Worm (Caenorhabditis elegans): Measurements from ENCODE around the gene mxl-1.
"Not testable (repeated sequence)": the region's sequence is repeated elsewhere in the genome, so short reads cannot be mapped to it uniquely, and the experiment has no call there.

mxl-1 gene

DNA sequence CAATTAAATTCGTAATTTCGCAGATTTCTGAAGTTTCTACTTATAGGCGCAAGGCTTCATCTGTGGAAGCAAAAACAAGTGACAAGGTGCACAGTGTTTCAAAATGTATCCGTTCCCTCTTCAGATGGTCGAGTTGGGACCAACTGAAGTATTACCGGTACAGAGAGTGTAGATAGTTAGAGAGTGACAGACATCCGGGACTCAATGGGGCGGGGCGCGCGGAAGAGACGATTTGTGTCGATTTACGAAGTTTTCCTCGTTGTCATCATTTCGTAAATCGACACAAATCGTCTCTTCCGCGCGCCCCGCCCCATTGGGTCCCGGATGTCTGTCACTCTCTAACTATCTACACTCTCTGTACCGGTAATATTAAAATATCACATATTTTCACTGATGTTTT lies 41.5 kb downstream of the mxl-1 start, which contains the start of gene C03E10.3:
Gene C03E10.3, plus strand, starts transcription at position 301 of the 400 bp plus-strand sequence.
- TF ChIP-seq ceh-82, lin-39, nhr-6 (tag; optimal IDR thresholded peaks at IDR 0.05): not testable (repeated sequence)

- no peak for TF ChIP-seq lin-39 (tag; optimal IDR thresholded peaks at IDR 0.05)
- no peak for TF ChIP-seq sma-9 (GFP tag; optimal IDR thresholded peaks at IDR 0.05)
- no peak for TF ChIP-seq sma-9 (tag; optimal IDR thresholded peaks at IDR 0.05)
- TF ChIP-seq zag-1 (tag; optimal IDR thresholded peaks at IDR 0.05): no peak
- no peak for TF ChIP-seq blmp-1 (tag; optimal IDR thresholded peaks at IDR 0.05; ENCODE audit: insufficient read depth)
- TF ChIP-seq nhr-23 (tag; optimal IDR thresholded peaks at IDR 0.05): no peak
- no peak for TF ChIP-seq nhr-237 (tag; optimal IDR thresholded peaks at IDR 0.05)
- TF ChIP-seq nhr-6 (tag; optimal IDR thresholded peaks at IDR 0.05): no peak
- TF ChIP-seq elt-3 (tag; optimal IDR thresholded peaks at IDR 0.05): no peak
- TF ChIP-seq nhr-25 (tag; optimal IDR thresholded peaks at IDR 0.05): no peak
- no peak for TF ChIP-seq F13H6.1 (tag; optimal IDR thresholded peaks at IDR 0.05)
- no peak for TF ChIP-seq unc-62 (GFP tag; optimal IDR thresholded peaks at IDR 0.05)
- no peak for TF ChIP-seq ama-1 (optimal IDR thresholded peaks at IDR 0.05)
- TF ChIP-seq nhr-12 (tag; optimal IDR thresholded peaks at IDR 0.05): no peak
- no peak for TF ChIP-seq mab-5 (tag; optimal IDR thresholded peaks at IDR 0.05)
Measured at ce11 chrV:11290888-11291287, 46.2 kb downstream of the mxl-1 start, which contains the start of gene C03E10.1. TSS of gene C03E10.1 (plus strand) at chrV:11291188.

- TF ChIP-seq snpc-4 (tag; optimal IDR thresholded peaks at IDR 0.05) (no peak), nhr-10 (tag; optimal IDR thresholded peaks at IDR 0.05) (no peak), nhr-25 (tag; optimal IDR thresholded peaks at IDR 0.05) (no peak), lin-11 (tag; optimal IDR thresholded peaks at IDR 0.05) (no peak), ztf-4 (tag; optimal IDR thresholded peaks at IDR 0.05) (no peak)
Measured at ce11 chrV:11292682-11293081, 48.0 kb downstream of the mxl-1 start.

DNA sequence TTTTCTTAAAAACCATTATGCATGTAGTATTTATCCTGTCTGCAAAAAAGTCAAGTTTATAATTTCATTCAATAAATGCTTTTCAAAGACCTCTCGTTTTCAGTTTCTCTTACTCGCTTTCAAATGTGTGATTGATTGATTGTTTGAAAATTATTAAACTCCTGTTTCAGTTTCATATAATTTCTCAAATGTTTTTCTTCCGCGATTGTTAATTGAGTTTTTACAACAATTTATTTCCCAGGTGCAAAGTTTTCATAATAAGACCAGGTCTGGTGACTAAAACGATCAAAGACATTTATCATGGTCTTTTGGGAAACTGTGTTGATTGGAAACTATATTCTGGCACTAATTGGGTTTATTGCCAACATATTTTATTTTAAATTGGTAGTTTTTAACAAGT lies 49.8 kb downstream of the mxl-1 start, which contains the start of gene T03F7.6:
Gene T03F7.6, plus strand, starts transcription at position 301 of the 400 bp plus-strand sequence.
- TF ChIP-seq ZK546.5 (tag; optimal IDR thresholded peaks at IDR 0.05) (no peak), ztf-1 (GFP tag; conservative IDR thresholded peaks at IDR 0.05) (no peak), elt-1 (tag; optimal IDR thresholded peaks at IDR 0.05) (no peak), nhr-11 (tag; optimal IDR thresholded peaks at IDR 0.05) (no peak), aly-2 (tag; optimal IDR thresholded peaks at IDR 0.05) (no peak), nhr-23 (tag; optimal IDR thresholded peaks at IDR 0.05) (no peak), ama-1 (optimal IDR thresholded peaks at IDR 0.05) (no peak)

Data from whole organism, L2 larva.